Worm (Caenorhabditis elegans) whole organism, mixed stage, embryonic: ENCODE data around the gene fbxo-11.2.

Experiments
- M03D4.4 ChIP-seq: sonication (generic microtip); optimal IDR thresholded peaks from 2 replicates; lab custom pipeline; 2017; ENCODE audit warnings: mild to moderate bottlenecking, missing genetic modification characterization, missing compliant biosample characterization
- bed-3 ChIP-seq: fragments of 200-800 bp; sonication (Bioruptor generic); optimal IDR thresholded peaks from 3 replicates; lab custom pipeline; 2018; ENCODE audit warnings: mild to moderate bottlenecking, missing genetic modification characterization, moderate library complexity, missing compliant biosample characterization
- ceh-39 ChIP-seq: fragments of 150-350 bp; optimal IDR thresholded peaks from 2 replicates; lab custom pipeline; 2014; ENCODE audit warnings: missing biosample characterization, missing genetic modification characterization
- ceh-43 ChIP-seq: fragments of 200-800 bp; sonication (Bioruptor generic); optimal IDR thresholded peaks from 2 replicates; lab custom pipeline; 2018; ENCODE audit warnings: mild to moderate bottlenecking, missing genetic modification characterization, moderate library complexity, missing compliant biosample characterization
- ceh-83 ChIP-seq: fragments of 200-800 bp; sonication (Bioruptor generic); optimal IDR thresholded peaks from 2 replicates; lab custom pipeline; 2018; ENCODE audit warnings: mild to moderate bottlenecking, missing genetic modification characterization, missing compliant biosample characterization
- ces-1 ChIP-seq: fragments of 150-350 bp; optimal IDR thresholded peaks from 2 replicates; lab custom pipeline; 2014; ENCODE audit warnings: missing biosample characterization, missing genetic modification reagents, missing genetic modification characterization
- drap-1 ChIP-seq: fragments of 200-800 bp; sonication (Bioruptor generic); optimal IDR thresholded peaks from 3 replicates; lab custom pipeline; 2018; ENCODE audit warnings: mild to moderate bottlenecking, missing genetic modification characterization, missing compliant biosample characterization
- elt-1 ChIP-seq: sonication (generic microtip); optimal IDR thresholded peaks from 2 replicates; lab custom pipeline; 2017; ENCODE audit warnings: missing genetic modification characterization, mild to moderate bottlenecking, missing compliant biosample characterization, antibody characterized with exemption, moderate library complexity, borderline replicate concordance; ENCODE audit not compliant: insufficient read depth
- elt-3 ChIP-seq: fragments of 150-350 bp; optimal IDR thresholded peaks from 2 replicates; lab custom pipeline; 2014; ENCODE audit warnings: missing biosample characterization, missing genetic modification characterization
- flh-1 ChIP-seq: fragments of 200-800 bp; sonication (Bioruptor generic); optimal IDR thresholded peaks from 2 replicates; lab custom pipeline; 2018; ENCODE audit warnings: mild to moderate bottlenecking, missing genetic modification characterization, moderate library complexity, missing compliant biosample characterization
- ham-2 ChIP-seq: fragments of 200-800 bp; sonication (Bioruptor generic); optimal IDR thresholded peaks from 2 replicates; lab custom pipeline; 2018; ENCODE audit warnings: mild to moderate bottlenecking, missing genetic modification characterization, missing compliant biosample characterization
- hlh-1 ChIP-seq: fragments of 150-350 bp; optimal IDR thresholded peaks from 2 replicates; lab custom pipeline; 2014; ENCODE audit warnings: missing biosample characterization, missing genetic modification reagents, missing genetic modification characterization
- lin-13 ChIP-seq: fragments of 150-350 bp; optimal IDR thresholded peaks from 2 replicates; lab custom pipeline; 2014; ENCODE audit warnings: missing biosample characterization, missing genetic modification characterization
- lin-32 ChIP-seq: fragments of 200-800 bp; sonication (Bioruptor generic); optimal IDR thresholded peaks from 2 replicates; lab custom pipeline; 2018; ENCODE audit warnings: mild to moderate bottlenecking, missing genetic modification characterization, missing compliant biosample characterization
- lsy-2 ChIP-seq: fragments of 150-350 bp; optimal IDR thresholded peaks from 2 replicates; lab custom pipeline; 2014; ENCODE audit warnings: missing biosample characterization, missing genetic modification characterization
- mab-5 ChIP-seq: fragments of 150-350 bp; optimal IDR thresholded peaks from 2 replicates; lab custom pipeline; 2014; ENCODE audit warnings: missing biosample characterization, missing genetic modification characterization
- mep-1 ChIP-seq: fragments of 150-350 bp; optimal IDR thresholded peaks from 2 replicates; lab custom pipeline; 2017; ENCODE audit warnings: missing biosample characterization, missing genetic modification reagents, missing genetic modification characterization, inconsistent platforms
- nhr-12 ChIP-seq: fragments of 150-350 bp; optimal IDR thresholded peaks from 2 replicates; lab custom pipeline; 2014; ENCODE audit warnings: missing biosample characterization, missing genetic modification characterization
- nhr-2 ChIP-seq: fragments of 150-350 bp; optimal IDR thresholded peaks from 2 replicates; lab custom pipeline; 2014; ENCODE audit warnings: missing biosample characterization, missing genetic modification characterization
- nhr-76 ChIP-seq: sonication (generic microtip); optimal IDR thresholded peaks from 2 replicates; lab custom pipeline; 2017; ENCODE audit warnings: missing biosample characterization, missing genetic modification characterization
- pha-4 ChIP-seq: fragments of 150-350 bp; optimal IDR thresholded peaks from 2 replicates; lab custom pipeline; 2018; ENCODE audit warnings: missing biosample characterization, missing genetic modification reagents, missing genetic modification characterization
- sem-2 ChIP-seq: fragments of 200-800 bp; sonication (Bioruptor generic); optimal IDR thresholded peaks from 2 replicates; lab custom pipeline; 2018; ENCODE audit warnings: mild to moderate bottlenecking, missing genetic modification characterization, missing compliant biosample characterization
- snpc-4 ChIP-seq: fragments of 150-350 bp; optimal IDR thresholded peaks from 2 replicates; lab custom pipeline; 2014; ENCODE audit warnings: missing biosample characterization, missing genetic modification characterization
- sptf-1 ChIP-seq: sonication (generic microtip); optimal IDR thresholded peaks from 2 replicates; lab custom pipeline; 2017; ENCODE audit warnings: mild to moderate bottlenecking, missing genetic modification characterization, moderate library complexity, missing compliant biosample characterization
- tbx-8 ChIP-seq: fragments of 200-800 bp; sonication (Bioruptor generic); optimal IDR thresholded peaks from 2 replicates; lab custom pipeline; 2018; ENCODE audit warnings: mild to moderate bottlenecking, missing genetic modification characterization, moderate library complexity, missing compliant biosample characterization
- unc-120 ChIP-seq: sonication (generic microtip); optimal IDR thresholded peaks from 2 replicates; lab custom pipeline; 2017; ENCODE audit warnings: missing genetic modification characterization, missing compliant biosample characterization; ENCODE audit not compliant: poor library complexity, severe bottlenecking
- unc-39 ChIP-seq: fragments of 150-350 bp; optimal IDR thresholded peaks from 2 replicates; lab custom pipeline; 2014; ENCODE audit warnings: missing biosample characterization, missing genetic modification characterization
- unc-62 ChIP-seq: fragments of 150-350 bp; optimal IDR thresholded peaks from 2 replicates; lab custom pipeline; 2014; ENCODE audit warnings: missing biosample characterization, missing genetic modification reagents, missing genetic modification characterization
- zip-8 ChIP-seq: fragments of 150-350 bp; optimal IDR thresholded peaks from 2 replicates; lab custom pipeline; 2014; ENCODE audit warnings: missing biosample characterization, missing genetic modification characterization
- ztf-11 ChIP-seq: fragments of 150-350 bp; optimal IDR thresholded peaks from 2 replicates; lab custom pipeline; 2014; ENCODE audit warnings: missing biosample characterization, missing genetic modification characterization

Gene fbxo-11.2

DNA sequence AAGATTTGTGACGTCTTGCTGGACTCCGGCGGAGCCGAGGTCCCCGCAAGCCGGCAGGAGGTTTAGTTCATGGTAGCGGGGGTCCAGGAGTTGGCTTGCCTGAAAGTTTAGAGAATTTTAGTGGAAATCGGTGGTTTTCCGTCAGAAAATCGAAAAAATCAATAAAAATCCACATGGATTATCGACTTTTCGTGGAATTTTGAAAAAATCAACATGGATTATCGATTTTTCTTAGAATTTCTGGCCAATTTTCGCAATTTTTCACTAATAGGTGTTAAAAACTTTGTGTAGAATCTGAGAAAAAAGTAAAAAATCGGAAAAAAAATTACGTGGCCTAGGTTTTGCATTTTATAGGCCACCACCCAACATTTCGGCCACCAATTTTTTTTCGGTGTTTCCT, 5.8 kb upstream of the fbxo-11.2 start:
- TF ChIP-seq hlh-1 (tag; lab: Kevin White, UChicago): no peak

DNA sequence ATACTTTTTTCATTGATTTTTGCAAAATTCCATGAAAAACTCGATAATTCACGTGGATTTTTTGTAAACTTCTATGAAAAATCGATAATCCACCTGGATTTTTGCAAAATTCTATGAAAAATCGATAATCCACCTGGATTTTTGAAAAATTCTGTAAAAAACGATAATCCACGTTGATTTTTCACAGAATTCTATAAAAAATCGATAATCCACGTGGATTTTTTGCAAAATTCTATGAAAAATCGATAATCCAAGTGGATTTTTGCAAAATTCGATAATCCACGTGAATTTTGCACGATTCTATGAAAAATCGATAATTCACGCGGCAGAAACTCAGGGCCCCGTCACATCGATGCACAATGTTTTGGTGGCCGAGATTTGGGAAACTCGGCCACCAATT, 5.0 kb upstream of the fbxo-11.2 start:
- TF ChIP-seq lin-13 (no peak), hlh-1 (tag; lab: Kevin White, UChicago) (no peak)

DNA sequence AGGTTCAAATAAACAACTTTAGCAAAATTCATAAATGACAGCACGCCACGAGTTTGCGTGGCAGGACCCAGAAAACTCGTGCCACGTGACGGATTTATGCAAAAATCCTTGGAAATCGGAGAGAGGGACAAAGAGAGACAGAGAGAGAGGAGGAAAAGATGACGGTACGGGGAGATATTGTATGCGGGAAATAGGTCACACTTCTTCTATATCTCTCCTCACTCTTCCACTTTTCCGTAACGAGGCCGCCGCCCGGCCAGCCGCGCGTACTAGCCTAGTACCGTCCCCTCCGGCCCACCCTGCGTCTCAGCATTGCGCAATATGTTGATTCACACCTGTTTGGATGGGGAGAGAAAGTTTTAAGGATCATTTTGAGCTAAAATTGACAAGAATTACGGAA, 1.1 kb upstream of the fbxo-11.2 start:
- TF ChIP-seq ceh-83 (GFP tag; lab: Kevin White, UChicago) (peak; percentile 59), drap-1 (GFP tag; lab: Kevin White, UChicago) (peak; percentile 4), lsy-2 (tag; lab: Kevin White, UChicago) (no peak), nhr-2 (tag; lab: Kevin White, UChicago) (peak; percentile 55), zip-8 (peak; percentile 71), ham-2 (GFP tag; lab: Kevin White, UChicago) (peak; percentile 86), sptf-1 (tag; lab: Kevin White, UChicago) (peak; percentile 17), sem-2 (GFP tag; lab: Kevin White, UChicago) (no peak)
- TF ChIP-seq, all 35 proteins: peak for 6

DNA sequence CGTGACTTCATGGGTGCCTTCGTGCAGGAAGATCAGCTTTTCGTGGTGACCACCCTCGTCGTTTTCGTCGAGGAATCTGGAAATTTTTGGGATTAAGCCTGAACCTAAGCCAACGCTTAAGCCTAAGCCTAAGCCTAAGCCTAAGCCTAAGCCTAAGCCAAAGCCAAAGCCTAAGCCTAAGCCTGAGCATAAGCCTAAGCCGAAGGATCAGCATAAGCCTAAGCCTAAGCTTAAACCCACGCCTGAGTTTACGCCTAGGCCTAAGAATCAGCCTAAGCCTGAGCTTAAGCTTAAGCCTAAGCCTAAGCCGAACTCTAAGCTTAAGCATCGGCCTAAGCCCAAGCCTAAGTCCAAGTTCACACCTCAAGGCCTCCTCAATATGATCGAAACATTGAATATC, 751 bp downstream of the fbxo-11.2 start:
- TF ChIP-seq lsy-2 (tag; lab: Kevin White, UChicago): no peak
- TF ChIP-seq ham-2 (GFP tag; lab: Kevin White, UChicago): peak; percentile 31
- TF ChIP-seq, all 35 proteins: peak for 1

DNA sequence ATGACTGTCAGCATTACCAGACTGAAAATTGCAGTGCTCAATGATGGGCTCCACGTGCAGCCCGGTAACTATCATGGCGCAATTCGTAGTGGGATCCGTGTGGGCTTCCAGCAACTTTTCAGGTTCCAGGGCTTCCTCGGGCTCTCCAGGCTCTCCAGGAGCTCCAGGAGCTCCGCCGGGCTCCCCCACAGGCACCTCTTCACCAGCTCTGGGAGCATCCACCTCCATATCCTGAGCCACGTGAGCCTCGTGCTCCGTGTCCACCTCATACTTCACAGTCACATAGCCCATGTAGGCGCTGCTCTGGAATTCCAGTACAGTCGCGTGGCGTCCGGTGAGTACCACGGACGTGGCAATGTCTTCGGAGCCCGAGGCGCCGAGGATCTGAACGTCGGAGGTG, 1.2 kb downstream of the fbxo-11.2 start:
- TF ChIP-seq snpc-4 (tag; lab: Kevin White, UChicago) (no peak), pha-4 (tag; lab: Kevin White, UChicago) (no peak), sem-2 (GFP tag; lab: Kevin White, UChicago) (peak; percentile 16), bed-3 (no peak)

DNA sequence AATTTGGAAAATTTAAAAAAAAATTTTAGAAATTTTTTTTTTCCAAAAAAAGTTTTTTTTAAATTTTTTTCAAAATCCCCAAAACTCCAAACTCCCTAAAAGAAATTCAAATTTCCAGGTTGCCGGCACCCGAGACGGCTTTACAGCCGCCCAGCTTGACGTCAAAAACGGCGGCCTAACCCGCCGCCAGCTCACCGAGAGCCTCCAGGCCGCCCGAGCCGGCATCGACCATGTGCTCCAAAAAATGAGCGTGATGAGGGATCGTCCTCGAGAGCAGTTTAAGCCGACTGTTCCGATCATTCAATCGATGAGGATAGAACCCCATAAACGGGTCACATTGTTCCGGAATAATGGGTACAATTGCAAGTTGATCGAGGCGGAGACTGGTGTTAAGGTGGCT, 9.3 kb downstream of the fbxo-11.2 start:
- TF ChIP-seq ceh-39 (tag; lab: Kevin White, UChicago): no peak
- no peak for TF ChIP-seq tbx-8 (GFP tag; lab: Kevin White, UChicago)
- no peak for TF ChIP-seq drap-1 (GFP tag; lab: Kevin White, UChicago)
- no peak for TF ChIP-seq ceh-83 (GFP tag; lab: Kevin White, UChicago)
- no peak for TF ChIP-seq unc-120 (tag; lab: Kevin White, UChicago)
- no peak for TF ChIP-seq ztf-11
- TF ChIP-seq unc-39 (tag; lab: Kevin White, UChicago): no peak
- TF ChIP-seq hlh-1 (tag; lab: Kevin White, UChicago): no peak
- no peak for TF ChIP-seq sptf-1 (tag; lab: Kevin White, UChicago)
- TF ChIP-seq mab-5 (tag; lab: Kevin White, UChicago): no peak
- no peak for TF ChIP-seq mep-1 (tag; lab: Kevin White, UChicago)
- no peak for TF ChIP-seq zip-8
- TF ChIP-seq lsy-2 (tag; lab: Kevin White, UChicago): no peak
- no peak for TF ChIP-seq elt-3
- TF ChIP-seq nhr-12 (tag; lab: Kevin White, UChicago): no peak
- TF ChIP-seq lin-13: no peak
- no peak for TF ChIP-seq flh-1 (GFP tag; lab: Kevin White, UChicago)
- TF ChIP-seq unc-62 (GFP tag; lab: Kevin White, UChicago): no peak
- no peak for TF ChIP-seq sem-2 (GFP tag; lab: Kevin White, UChicago)

DNA sequence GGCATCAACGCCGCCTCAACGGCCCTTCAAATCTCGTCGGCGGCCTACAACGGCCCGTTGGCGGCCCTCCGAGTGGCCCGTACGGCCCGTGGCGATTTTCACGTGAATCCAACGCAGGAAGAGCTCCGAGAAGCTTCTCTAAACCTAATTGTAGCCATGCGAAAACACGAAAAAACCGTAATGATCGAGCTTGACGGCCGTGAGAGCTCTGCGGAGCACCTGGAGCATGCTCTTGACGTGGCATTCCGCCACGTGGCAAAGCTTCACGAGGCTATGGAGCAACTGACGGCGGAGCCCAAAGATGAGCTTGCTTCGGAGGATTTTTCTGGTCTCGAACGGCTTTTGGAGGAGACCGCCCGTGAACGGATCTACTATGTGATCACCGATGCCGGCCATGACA, 13.0 kb downstream of the fbxo-11.2 start:
- no peak for TF ChIP-seq lin-32 (GFP tag; lab: Kevin White, UChicago)
- no peak for TF ChIP-seq zip-8
- no peak for TF ChIP-seq drap-1 (GFP tag; lab: Kevin White, UChicago)
- TF ChIP-seq sem-2 (GFP tag; lab: Kevin White, UChicago): no peak
- no peak for TF ChIP-seq tbx-8 (GFP tag; lab: Kevin White, UChicago)
- no peak for TF ChIP-seq sptf-1 (tag; lab: Kevin White, UChicago)
- TF ChIP-seq ces-1 (GFP tag; lab: Kevin White, UChicago): no peak
- TF ChIP-seq mab-5 (tag; lab: Kevin White, UChicago): no peak
- TF ChIP-seq ceh-43 (GFP tag; lab: Kevin White, UChicago): no peak
- no peak for TF ChIP-seq unc-120 (tag; lab: Kevin White, UChicago)
- TF ChIP-seq elt-1 (tag; lab: Kevin White, UChicago): no peak
- TF ChIP-seq ceh-83 (GFP tag; lab: Kevin White, UChicago): no peak
- TF ChIP-seq ceh-39 (tag; lab: Kevin White, UChicago): no peak
- TF ChIP-seq nhr-76 (tag; lab: Kevin White, UChicago): no peak
- no peak for TF ChIP-seq lsy-2 (tag; lab: Kevin White, UChicago)
- TF ChIP-seq nhr-2 (tag; lab: Kevin White, UChicago): no peak
- TF ChIP-seq snpc-4 (tag; lab: Kevin White, UChicago): no peak
- no peak for TF ChIP-seq M03D4.4 (tag; lab: Kevin White, UChicago)
- TF ChIP-seq, all 35 proteins: peak for 0
